Worm (Caenorhabditis elegans) whole organism, L3 larva: ENCODE data around the gene srbc-40.
A peak's percentile ranks its signal among the peaks of the same experiment; 100 is the strongest.

Experiments used
- ZK546.5 ChIP-seq: sonication (generic microtip); optimal IDR thresholded peaks from 2 replicates; lab custom pipeline; 2017; ENCODE audit warnings: missing biosample characterization, missing genetic modification characterization
- ama-1 ChIP-seq: fragments of 150-350 bp; optimal IDR thresholded peaks from 2 replicates; lab custom pipeline; 2018
- ceh-28 ChIP-seq: fragments of 150-350 bp; optimal IDR thresholded peaks from 2 replicates; lab custom pipeline; 2014; ENCODE audit warnings: missing biosample characterization, missing genetic modification reagents, missing genetic modification characterization
- ceh-82 ChIP-seq: fragments of 150-350 bp; optimal IDR thresholded peaks from 2 replicates; lab custom pipeline; 2014; ENCODE audit warnings: missing biosample characterization, missing genetic modification characterization
- ceh-9 ChIP-seq: sonication (generic microtip); optimal IDR thresholded peaks from 2 replicates; lab custom pipeline; 2018; ENCODE audit warnings: missing biosample characterization, missing genetic modification characterization
- daf-12 ChIP-seq: fragments of 150-350 bp; optimal IDR thresholded peaks from 2 replicates; lab custom pipeline; 2014; ENCODE audit warnings: missing biosample characterization, missing genetic modification reagents, missing genetic modification characterization
- egl-27 ChIP-seq: sonication (generic microtip); optimal IDR thresholded peaks from 4 replicates; lab custom pipeline; 2017; ENCODE audit warnings: missing biosample characterization, missing genetic modification reagents, missing genetic modification characterization
- egl-5 ChIP-seq: fragments of 150-350 bp; optimal IDR thresholded peaks from 2 replicates; lab custom pipeline; 2017; ENCODE audit warnings: missing biosample characterization, missing genetic modification reagents, missing genetic modification characterization, inconsistent platforms
- elt-2 ChIP-seq: sonication (generic microtip); optimal IDR thresholded peaks from 2 replicates; lab custom pipeline; 2016; ENCODE audit warnings: missing genetic modification reagents, mild to moderate bottlenecking, missing genetic modification characterization, missing compliant biosample characterization
- elt-3 ChIP-seq, 3 experiments: fragments of 150-350 bp in 1 of 3; sonication (generic microtip) in 2 of 3; optimal IDR thresholded peaks; 2 replicates in 2 of 3; 4 replicates in 1 of 3; lab custom pipeline; 2014 to 2017; ENCODE audit warnings: missing biosample characterization in 3 of 3, missing genetic modification characterization in 3 of 3
- eor-1 ChIP-seq, 2 experiments: fragments of 150-350 bp; optimal IDR thresholded peaks; 2 replicates each; lab custom pipeline; 2014 to 2018; ENCODE audit warnings: missing biosample characterization in 2 of 2, missing genetic modification characterization in 2 of 2
- fkh-2 ChIP-seq: fragments of 150-350 bp; optimal IDR thresholded peaks from 2 replicates; lab custom pipeline; 2014; ENCODE audit warnings: missing biosample characterization, missing genetic modification reagents, missing genetic modification characterization
- fos-1 ChIP-seq: fragments of 150-350 bp; optimal IDR thresholded peaks from 2 replicates; lab custom pipeline; 2014; ENCODE audit warnings: missing biosample characterization, missing genetic modification characterization
- hmg-11 ChIP-seq: sonication (generic microtip); optimal IDR thresholded peaks from 2 replicates; lab custom pipeline; 2016; ENCODE audit warnings: missing genetic modification characterization, missing compliant biosample characterization
- jun-1 ChIP-seq: fragments of 150-350 bp; optimal IDR thresholded peaks from 2 replicates; lab custom pipeline; 2014; ENCODE audit warnings: missing biosample characterization, missing genetic modification reagents, missing genetic modification characterization
- lin-15B ChIP-seq: fragments of 150-350 bp; optimal IDR thresholded peaks from 2 replicates; lab custom pipeline; 2014; ENCODE audit warnings: missing biosample characterization, missing genetic modification characterization
- lin-39 ChIP-seq: fragments of 150-350 bp; optimal IDR thresholded peaks from 2 replicates; lab custom pipeline; 2018; ENCODE audit warnings: missing biosample characterization, missing genetic modification reagents, missing genetic modification characterization
- lsy-12 ChIP-seq: sonication (generic microtip); optimal IDR thresholded peaks from 2 replicates; lab custom pipeline; 2016; ENCODE audit warnings: mild to moderate bottlenecking, missing genetic modification characterization, missing compliant biosample characterization
- mdl-1 ChIP-seq: fragments of 150-350 bp; optimal IDR thresholded peaks from 2 replicates; lab custom pipeline; 2014; ENCODE audit warnings: missing biosample characterization, missing genetic modification characterization
- mml-1 ChIP-seq: fragments of 150-350 bp; sonication (generic microtip); optimal IDR thresholded peaks from 3 replicates; lab custom pipeline; 2014; ENCODE audit warnings: missing biosample characterization, missing genetic modification characterization
- nfya-1 ChIP-seq: sonication (generic microtip); optimal IDR thresholded peaks from 2 replicates; lab custom pipeline; 2017; ENCODE audit warnings: missing genetic modification characterization, mild to moderate bottlenecking, missing compliant biosample characterization, antibody characterized with exemption, moderate library complexity; ENCODE audit not compliant: insufficient read depth
- nhr-11 ChIP-seq: fragments of 150-350 bp; optimal IDR thresholded peaks from 2 replicates; lab custom pipeline; 2014; ENCODE audit warnings: missing biosample characterization, missing genetic modification characterization
- nhr-12 ChIP-seq: fragments of 150-350 bp; optimal IDR thresholded peaks from 2 replicates; lab custom pipeline; 2014; ENCODE audit warnings: missing biosample characterization, missing genetic modification characterization
- nhr-23 ChIP-seq: fragments of 150-350 bp; optimal IDR thresholded peaks from 2 replicates; lab custom pipeline; 2014; ENCODE audit warnings: missing biosample characterization, missing genetic modification reagents, missing genetic modification characterization
- nhr-237 ChIP-seq: fragments of 150-350 bp; optimal IDR thresholded peaks from 2 replicates; lab custom pipeline; 2014; ENCODE audit warnings: missing biosample characterization, missing genetic modification characterization
- nhr-25 ChIP-seq: sonication (generic microtip); optimal IDR thresholded peaks from 2 replicates; lab custom pipeline; 2017; ENCODE audit warnings: missing biosample characterization, missing genetic modification characterization
- nhr-43 ChIP-seq: sonication (generic microtip); optimal IDR thresholded peaks from 2 replicates; lab custom pipeline; 2016; ENCODE audit warnings: mild to moderate bottlenecking, missing genetic modification characterization, missing compliant biosample characterization; ENCODE audit not compliant: poor library complexity, severe bottlenecking
- nhr-67 ChIP-seq: fragments of 150-350 bp; optimal IDR thresholded peaks from 2 replicates; lab custom pipeline; 2014; ENCODE audit warnings: missing biosample characterization, missing genetic modification characterization
- pha-4 ChIP-seq: fragments of 150-350 bp; optimal IDR thresholded peaks from 2 replicates; lab custom pipeline; 2014; ENCODE audit warnings: missing biosample characterization, missing genetic modification reagents, missing genetic modification characterization
- pqm-1 ChIP-seq: fragments of 150-350 bp; optimal IDR thresholded peaks from 2 replicates; lab custom pipeline; 2017; ENCODE audit warnings: missing biosample characterization, missing genetic modification characterization, inconsistent platforms
- sea-2 ChIP-seq: fragments of 150-350 bp; sonication (generic microtip); optimal IDR thresholded peaks from 4 replicates; lab custom pipeline; 2014; ENCODE audit warnings: missing biosample characterization, missing genetic modification reagents, missing genetic modification characterization
- skn-1 ChIP-seq: fragments of 150-350 bp; optimal IDR thresholded peaks from 2 replicates; lab custom pipeline; 2014; ENCODE audit warnings: missing biosample characterization, missing genetic modification characterization
- snpc-4 ChIP-seq: fragments of 150-350 bp; optimal IDR thresholded peaks from 2 replicates; lab custom pipeline; 2014; ENCODE audit warnings: missing biosample characterization, missing genetic modification characterization
- tbx-2 ChIP-seq: sonication (generic microtip); optimal IDR thresholded peaks from 2 replicates; lab custom pipeline; 2016; ENCODE audit warnings: mild to moderate bottlenecking, missing genetic modification characterization, missing compliant biosample characterization
- unc-39 ChIP-seq: sonication (generic microtip); optimal IDR thresholded peaks from 4 replicates; lab custom pipeline; 2017; ENCODE audit warnings: missing biosample characterization, missing genetic modification characterization
- unc-62 ChIP-seq: fragments of 150-350 bp; sonication (generic microtip); optimal IDR thresholded peaks from 4 replicates; lab custom pipeline; 2014; ENCODE audit warnings: missing biosample characterization, missing genetic modification reagents, missing genetic modification characterization
- zag-1 ChIP-seq: fragments of 150-350 bp; optimal IDR thresholded peaks from 2 replicates; lab custom pipeline; 2014; ENCODE audit warnings: missing biosample characterization, missing genetic modification characterization
- ztf-11 ChIP-seq: fragments of 150-350 bp; optimal IDR thresholded peaks from 2 replicates; lab custom pipeline; 2014; ENCODE audit warnings: missing biosample characterization, missing genetic modification characterization
- ztf-4 ChIP-seq: fragments of 150-350 bp; optimal IDR thresholded peaks from 2 replicates; lab custom pipeline; 2014; ENCODE audit warnings: missing biosample characterization, missing genetic modification characterization

The srbc-40 gene

ce11 chrV:728822-729493 lies 9.3 kb upstream of the srbc-40 start:
- TF ChIP-seq ztf-4 (tag; lab: Kevin White, UChicago) (no peak), elt-2 (peak; percentile 77), ceh-82 (tag; lab: Kevin White, UChicago) (no peak), sea-2 (GFP tag; lab: Kevin White, UChicago) (no peak), eor-1 (tag; optimal IDR thresholded peaks at IDR 0.05; lab: Kevin White, UChicago) (no peak), nhr-25 (tag; lab: Kevin White, UChicago) (peak; percentile 46), mml-1 (tag; lab: Kevin White, UChicago) (no peak), ZK546.5 (tag; lab: Kevin White, UChicago) (no peak), pha-4 (peak; percentile 53), egl-5 (tag; lab: Kevin White, UChicago) (peak; percentile 31), ama-1 (peak; percentile 50), nfya-1 (tag; lab: Kevin White, UChicago) (peak; percentile 49), mdl-1 (tag; lab: Kevin White, UChicago) (peak; percentile 38), nhr-43 (tag; lab: Kevin White, UChicago) (peak; percentile 57), nhr-23 (peak; percentile 19), snpc-4 (peak; percentile 5), pqm-1 (tag; lab: Kevin White, UChicago) (peak; percentile 65), lsy-12 (tag; lab: Kevin White, UChicago) (peak; percentile 7)

ce11 chrV:727484-728351 lies 8.1 kb upstream of the srbc-40 start, which contains the start of the genes icl-1 and srh-2:
Gene icl-1 (minus strand): TSS chrV:728004.
Gene srh-2 (plus strand): TSS chrV:728301.
- TF ChIP-seq lin-15B (tag; lab: Kevin White, UChicago) (peak; percentile 28), nfya-1 (tag; lab: Kevin White, UChicago) (peak; percentile 68), nhr-67 (no peak), elt-2 (peak; percentile 83), fos-1 (tag; lab: Kevin White, UChicago) (peak; percentile 15), egl-27 (tag; lab: Kevin White, UChicago) (no peak), jun-1 (tag; lab: Kevin White, UChicago) (peak; percentile 43), nhr-43 (tag; lab: Kevin White, UChicago) (peak; percentile 73), ama-1 (peak; percentile 92), pha-4 (peak; percentile 79), nhr-237 (no peak), nhr-25 (tag; lab: Kevin White, UChicago) (peak; percentile 2), pqm-1 (tag; lab: Kevin White, UChicago) (peak; percentile 65), ceh-28 (peak; percentile 67), lin-39 (peak; percentile 11), tbx-2 (tag; lab: Kevin White, UChicago) (peak; percentile 8), nhr-23 (peak; percentile 71), mdl-1 (tag; lab: Kevin White, UChicago) (no peak), lsy-12 (tag; lab: Kevin White, UChicago) (peak; percentile 42)

ce11 chrV:726573-727483 lies 7.2 kb upstream of the srbc-40 start:
- TF ChIP-seq sea-2 (GFP tag; lab: Kevin White, UChicago) (no peak), nhr-25 (tag; lab: Kevin White, UChicago) (peak; percentile 25), ZK546.5 (tag; lab: Kevin White, UChicago) (no peak), skn-1 (tag; lab: Kevin White, UChicago) (no peak), fos-1 (tag; lab: Kevin White, UChicago) (no peak), fkh-2 (tag; lab: Kevin White, UChicago) (no peak), egl-5 (tag; lab: Kevin White, UChicago) (peak; percentile 35), ama-1 (peak; percentile 95), ceh-9 (tag; lab: Kevin White, UChicago) (no peak), nhr-43 (tag; lab: Kevin White, UChicago) (peak; percentile 56), hmg-11 (no peak), daf-12 (tag; lab: Kevin White, UChicago) (no peak), nhr-11 (tag; lab: Kevin White, UChicago) (no peak), nhr-237 (no peak), unc-39 (no peak), snpc-4 (no peak), mdl-1 (tag; lab: Kevin White, UChicago) (no peak), ztf-11 (tag; lab: Kevin White, UChicago) (no peak), mml-1 (tag; lab: Kevin White, UChicago) (no peak), nhr-23 (no peak), zag-1 (tag; lab: Kevin White, UChicago) (no peak), elt-3 (tag; optimal IDR thresholded peaks at IDR 0.05; lab: Kevin White, UChicago) (peak in 1 of 3 experiments; percentile 5), nhr-12 (no peak), pha-4 (no peak), pqm-1 (tag; lab: Kevin White, UChicago) (peak; percentile 17), elt-2 (peak; percentile 13), unc-62 (no peak), lsy-12 (tag; lab: Kevin White, UChicago) (no peak)
